Worm (Caenorhabditis elegans) whole organism, L4/young adult: ENCODE measurements around the gene trpa-1.

Source experiments
- W03F9.2 ChIP-seq: fragments of 150-350 bp; optimal IDR thresholded peaks from 2 replicates; lab custom pipeline; 2014; ENCODE audit warnings: missing biosample characterization, missing genetic modification characterization
- dao-5 ChIP-seq: sonication (generic microtip); optimal IDR thresholded peaks from 2 replicates; lab custom pipeline; 2016; ENCODE audit warnings: missing genotype, missing genetic modification characterization, moderate library complexity, missing compliant biosample characterization
- him-1 ChIP-seq: sonication (generic microtip); optimal IDR thresholded peaks from 2 replicates; lab custom pipeline; 2016; ENCODE audit warnings: missing genotype, missing genetic modification reagents, missing genetic modification characterization, missing compliant biosample characterization

The trpa-1 gene

DNA sequence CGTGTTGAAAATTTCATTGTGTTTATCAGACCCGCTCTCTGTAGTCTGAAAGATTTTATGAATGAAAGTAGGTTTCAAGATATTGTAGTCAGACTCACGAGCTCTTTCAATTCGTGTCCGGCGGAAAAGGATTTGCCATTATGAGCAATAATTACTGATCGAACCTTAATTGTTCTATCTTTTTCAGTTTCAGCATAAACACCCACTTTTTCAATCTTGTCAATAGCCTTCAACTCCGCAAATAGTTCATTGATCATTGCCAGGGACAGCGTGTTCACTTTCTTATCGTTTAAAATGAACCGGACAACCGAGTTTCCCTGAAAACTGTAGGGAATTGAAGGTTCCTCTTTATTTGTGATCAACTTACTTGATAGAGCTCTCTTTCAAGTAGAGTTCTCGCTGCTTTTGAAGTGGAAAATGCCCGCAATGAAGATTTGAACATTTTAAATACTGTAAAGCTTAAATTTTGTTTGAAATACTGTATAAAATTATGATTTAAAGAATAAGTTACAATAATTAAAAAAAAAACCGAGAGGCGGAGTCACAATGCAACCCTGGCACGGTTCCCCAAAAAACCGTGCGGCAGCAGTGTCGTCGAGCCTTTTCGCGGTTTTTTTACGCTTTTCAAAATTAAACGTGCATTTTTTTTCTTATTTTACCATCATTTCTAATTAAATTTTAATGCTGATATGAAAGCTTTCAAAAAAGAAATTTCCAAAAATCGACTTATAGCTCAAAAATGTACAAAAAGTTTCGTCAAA lies 8.2 kb upstream of the trpa-1 start, which contains the start of gene ech-2:
ech-2 (minus strand) TSS at position 452 of the 761 bp plus-strand sequence.
- TF ChIP-seq dao-5 (tag; lab: Kevin White, UChicago) (no peak), him-1 (no peak), W03F9.2 (peak; percentile 26)

DNA sequence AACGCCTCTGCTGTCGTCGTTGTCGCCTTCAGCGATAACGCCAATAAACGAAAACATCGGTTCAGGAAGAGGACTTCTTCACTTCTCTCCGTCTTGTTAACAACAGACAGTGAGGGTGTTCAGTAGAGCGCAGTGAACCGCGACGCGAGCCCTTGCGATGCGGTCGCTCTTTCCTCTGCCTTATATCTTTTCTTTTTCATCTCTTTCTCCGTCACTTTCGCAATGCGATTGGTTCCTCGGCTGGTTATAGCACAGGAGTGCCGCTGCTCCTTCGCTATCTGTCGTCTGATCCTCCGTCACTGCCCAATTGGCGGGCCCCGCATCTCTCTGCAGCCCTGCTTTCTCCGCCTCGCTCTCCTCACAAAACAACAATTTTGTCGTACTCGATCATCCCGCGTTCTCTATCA lies 7.2 kb upstream of the trpa-1 start:
- TF ChIP-seq W03F9.2 = no peak
- peak; percentile 72 for TF ChIP-seq him-1
- TF ChIP-seq dao-5 (tag; lab: Kevin White, UChicago) = no peak

DNA sequence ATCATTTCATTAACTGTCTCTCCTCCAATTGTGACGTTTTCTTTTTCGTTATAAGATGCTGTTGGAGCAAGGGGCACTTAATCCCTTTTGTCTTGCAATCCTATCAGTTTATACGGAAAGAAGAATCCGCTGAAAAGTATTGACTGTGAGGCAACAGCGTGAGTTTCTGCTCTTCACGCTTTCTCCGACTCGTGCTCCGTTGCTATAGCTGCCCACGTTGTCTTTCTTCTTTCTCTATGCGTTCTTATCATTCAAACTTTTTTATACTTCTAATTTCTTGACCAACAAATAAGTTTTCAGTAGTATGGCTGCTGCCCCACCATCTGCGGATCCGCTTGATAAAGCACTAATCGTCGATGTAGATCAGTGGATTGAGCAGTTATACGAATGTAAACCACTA lies 6.2 kb upstream of the trpa-1 start, which contains the start of gene let-92:
let-92 (plus strand) TSS at position 301 of the 400 bp plus-strand sequence.
- TF ChIP-seq him-1 (no peak), W03F9.2 (no peak), dao-5 (tag; lab: Kevin White, UChicago) (no peak)

DNA sequence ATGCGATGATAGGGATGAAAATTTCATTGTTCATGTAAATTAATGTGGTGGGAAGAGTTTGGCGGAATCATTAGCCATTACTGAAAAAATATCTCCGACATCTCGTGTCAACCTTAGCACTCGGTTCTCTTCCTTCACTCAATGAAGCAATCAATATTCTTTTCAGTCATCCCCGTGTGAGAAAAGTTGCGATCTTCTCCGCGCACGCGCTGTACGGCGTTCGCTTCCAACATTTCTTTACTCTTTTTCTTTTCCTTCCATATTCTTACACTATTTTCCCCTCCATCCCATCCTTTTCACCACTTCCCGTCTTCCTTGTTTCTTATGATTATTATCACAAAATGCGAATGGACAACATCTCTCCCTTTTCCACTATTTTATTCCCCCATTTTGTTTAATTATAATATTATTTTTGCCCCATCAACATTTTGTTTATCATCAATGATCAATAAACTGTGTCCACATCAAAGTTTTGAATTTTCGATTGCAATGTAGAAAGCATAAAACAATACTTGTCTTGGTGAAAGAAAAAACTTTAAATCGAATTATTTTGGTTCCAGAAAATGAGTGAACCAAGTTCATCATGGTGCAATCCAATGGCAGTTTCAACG lies 4.2 kb upstream of the trpa-1 start, which contains the start of gene mob-1:
mob-1 (plus strand) TSS at position 561 of the 611 bp plus-strand sequence.
- TF ChIP-seq him-1 (no peak), W03F9.2 (no peak), dao-5 (tag; lab: Kevin White, UChicago) (no peak)

DNA sequence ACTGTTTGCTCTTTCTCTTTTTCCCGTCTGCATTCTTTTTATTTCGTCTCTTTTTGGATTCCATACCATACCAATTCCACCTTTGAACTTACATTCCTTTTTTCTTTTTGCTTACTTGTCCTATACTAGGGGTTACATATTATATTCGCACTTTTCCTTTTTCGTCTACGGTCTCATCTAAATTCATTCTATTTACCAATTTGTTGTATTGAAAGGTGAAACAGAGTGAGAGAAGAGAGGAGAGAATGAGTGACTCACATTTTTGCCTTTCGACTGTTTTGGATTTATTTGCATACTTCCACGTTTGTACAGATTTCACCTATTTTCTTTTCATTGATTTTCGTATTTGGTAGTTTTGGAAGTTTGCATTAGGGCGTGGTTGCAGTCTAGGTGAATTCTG lies 898 bp upstream of the trpa-1 start:
- no peak for TF ChIP-seq him-1
- no peak for TF ChIP-seq dao-5 (tag; lab: Kevin White, UChicago)
- TF ChIP-seq W03F9.2 = no peak

DNA sequence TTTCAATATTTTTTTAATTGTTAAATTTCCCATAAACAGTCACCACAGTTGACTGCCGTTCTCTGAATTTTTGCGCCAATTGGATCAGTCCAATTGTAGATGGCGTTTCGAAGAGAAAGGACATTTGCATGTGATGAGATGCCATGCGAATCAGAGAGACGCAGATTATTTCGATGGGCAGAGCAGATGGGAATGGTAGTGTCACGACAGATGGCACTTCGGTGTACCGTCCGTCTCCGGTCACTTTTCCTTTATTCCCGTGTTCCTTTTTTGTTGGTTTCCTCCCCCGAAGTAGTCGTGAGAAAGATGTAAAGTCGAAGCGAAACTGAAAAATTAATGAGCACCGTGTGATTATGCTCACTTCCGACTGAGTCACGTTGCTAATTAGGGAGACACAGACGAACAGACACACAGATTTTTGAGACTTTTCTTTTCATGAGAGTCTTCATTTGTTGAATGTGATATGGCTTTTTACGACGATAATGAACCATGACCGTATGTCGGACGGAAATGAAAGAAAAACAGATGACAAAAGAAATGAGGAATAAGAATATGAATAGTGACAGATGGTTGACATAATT lies 3.4 kb downstream of the trpa-1 start:
- TF ChIP-seq him-1 = no peak
- no peak for TF ChIP-seq dao-5 (tag; lab: Kevin White, UChicago)
- no peak for TF ChIP-seq W03F9.2

DNA sequence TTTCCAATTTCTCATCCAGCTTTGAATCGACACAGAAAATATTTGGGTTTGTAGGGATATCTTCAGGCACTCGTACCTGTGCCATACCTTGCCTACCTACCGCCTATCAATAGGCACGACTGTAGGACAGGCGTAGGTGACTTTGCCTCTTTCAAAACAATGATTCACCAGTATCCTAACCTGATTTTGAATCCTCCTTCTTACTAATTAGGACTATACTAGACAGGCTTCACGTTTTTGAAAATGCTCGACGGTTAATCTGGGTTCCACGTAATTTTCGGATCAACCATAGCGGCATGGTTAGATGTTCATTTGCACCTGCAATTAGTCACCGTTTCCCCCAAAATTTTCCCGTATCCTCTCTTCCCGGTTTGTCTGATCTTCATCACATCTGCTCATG lies 4.1 kb downstream of the trpa-1 start:
- TF ChIP-seq dao-5 (tag; lab: Kevin White, UChicago) = no peak

DNA sequence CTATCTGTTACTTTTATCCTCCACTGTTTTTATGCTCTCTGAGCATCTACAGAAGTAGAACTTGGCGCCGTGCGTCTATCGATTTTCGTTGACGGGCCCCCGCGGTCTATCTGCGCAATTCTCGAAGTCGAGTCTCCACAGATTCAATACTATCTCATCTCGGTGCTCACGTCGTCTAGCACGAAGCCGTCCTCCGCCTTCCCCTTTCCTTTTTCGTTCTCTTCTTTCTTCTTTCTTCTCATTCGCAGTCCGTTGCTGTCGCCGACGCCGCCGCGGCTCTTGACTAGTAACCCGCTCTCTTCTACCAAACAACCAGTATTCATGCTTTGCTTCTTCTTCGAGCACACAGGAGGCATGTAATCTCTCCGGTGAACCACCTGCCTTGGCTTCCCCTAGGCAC lies 6.8 kb downstream of the trpa-1 start:
- TF ChIP-seq dao-5 (tag; lab: Kevin White, UChicago) (no peak), him-1 (peak; percentile 36)

DNA sequence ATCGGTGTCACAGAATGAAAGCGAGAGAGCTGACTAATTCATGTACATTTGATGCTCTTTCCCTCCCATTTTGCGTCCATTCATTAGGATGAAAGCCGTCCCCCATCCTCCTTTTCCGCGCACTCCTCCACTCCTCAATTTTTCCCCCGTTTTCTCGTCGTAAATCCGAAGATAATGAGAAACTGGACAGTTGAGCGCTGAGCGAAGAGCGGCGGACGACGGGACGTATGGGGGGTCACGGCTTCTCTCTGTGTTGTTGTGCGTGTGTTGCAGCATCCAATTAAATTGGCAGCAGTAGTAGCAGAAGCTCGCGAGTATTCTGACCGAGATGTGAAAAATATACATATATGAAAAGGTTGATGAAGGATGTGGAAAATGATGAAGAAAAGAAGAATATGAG lies 7.6 kb downstream of the trpa-1 start:
- no peak for TF ChIP-seq him-1
- TF ChIP-seq W03F9.2 = no peak
- no peak for TF ChIP-seq dao-5 (tag; lab: Kevin White, UChicago)

DNA sequence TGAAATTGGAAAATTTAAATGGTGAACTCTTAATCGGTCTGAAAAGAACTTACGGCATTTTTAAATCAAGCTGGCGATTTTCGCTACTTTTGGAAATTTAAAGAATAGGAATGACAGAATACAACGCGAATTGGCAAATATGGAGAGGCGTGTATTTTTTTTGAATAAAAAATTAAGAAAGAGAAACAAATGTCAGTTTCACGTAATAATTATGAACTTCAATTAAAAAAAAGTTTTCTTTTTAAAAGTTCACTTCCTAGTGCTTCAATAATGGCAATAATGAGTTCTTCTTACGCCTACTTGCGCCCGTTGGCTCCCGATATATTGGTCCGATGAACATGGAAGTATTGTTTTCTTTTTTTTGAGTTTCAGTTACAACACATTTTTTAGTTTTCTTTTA lies 13.3 kb downstream of the trpa-1 start, which contains the start of gene pph-2:
pph-2 (minus strand) TSS at position 101 of the 400 bp plus-strand sequence.
- TF ChIP-seq dao-5 (tag; lab: Kevin White, UChicago) (no peak), W03F9.2 (no peak), him-1 (no peak)

DNA sequence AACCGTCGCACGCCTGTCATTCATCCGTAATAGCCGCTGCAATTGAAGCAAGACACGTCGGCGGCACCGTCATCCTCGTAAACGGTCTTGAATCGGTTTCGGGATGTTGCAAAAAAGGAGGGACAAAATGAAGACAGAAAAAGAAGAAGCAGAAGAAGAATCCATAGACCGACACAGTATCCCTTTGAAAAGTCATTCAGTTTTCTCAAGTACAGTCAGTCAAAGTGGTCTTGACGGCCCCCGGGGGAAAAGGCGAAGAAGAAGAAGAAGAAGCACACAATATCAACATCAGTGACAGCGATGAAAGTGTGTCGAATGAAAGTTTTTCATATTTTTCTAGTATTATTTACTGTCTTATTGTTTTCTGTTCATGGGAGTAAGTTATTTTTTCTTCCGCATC lies 13.9 kb downstream of the trpa-1 start, which contains the start of gene cutl-27:
cutl-27 (plus strand) TSS at position 301 of the 400 bp plus-strand sequence.
- no peak for TF ChIP-seq him-1
- no peak for TF ChIP-seq W03F9.2
- TF ChIP-seq dao-5 (tag; lab: Kevin White, UChicago) = no peak

DNA sequence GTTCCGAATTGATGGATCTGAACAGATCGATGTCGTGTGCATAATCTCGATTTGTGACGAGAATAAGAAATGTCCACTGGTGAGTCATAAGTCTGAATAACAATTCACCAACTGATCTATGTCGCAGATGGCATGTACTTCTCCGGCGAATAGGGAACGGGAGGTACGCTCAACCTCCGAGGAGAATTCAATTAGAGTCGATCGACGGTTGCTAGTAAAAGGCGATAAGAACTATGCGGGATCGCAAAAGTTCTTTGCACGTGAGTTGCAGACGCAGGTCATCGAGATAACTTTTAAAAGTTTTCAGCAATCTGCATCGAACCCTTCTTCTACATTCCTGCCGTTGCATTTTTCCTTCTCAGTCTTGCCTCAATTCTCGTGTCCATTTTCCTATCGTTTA lies 18.2 kb downstream of the trpa-1 start:
- no peak for TF ChIP-seq him-1
- no peak for TF ChIP-seq dao-5 (tag; lab: Kevin White, UChicago)
- TF ChIP-seq W03F9.2 = no peak

DNA sequence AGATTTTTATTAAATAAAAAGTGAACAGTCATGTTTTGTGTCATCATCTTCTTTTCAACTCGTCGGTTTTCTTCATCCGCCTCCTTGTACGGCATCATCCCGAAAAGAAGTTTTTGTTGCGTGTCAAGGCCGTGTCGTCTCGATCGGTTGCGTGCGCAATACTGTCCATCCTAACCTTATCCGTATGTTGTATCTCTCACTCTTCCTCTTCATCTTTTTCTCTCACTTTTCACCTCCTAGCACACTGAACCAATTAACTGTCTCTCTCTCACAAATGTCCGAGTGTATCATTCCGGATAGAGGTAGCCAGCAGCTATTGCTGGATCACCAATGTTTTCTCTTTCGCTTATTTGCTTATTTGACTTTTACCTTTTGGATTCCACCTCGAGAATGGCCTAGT lies 19.2 kb downstream of the trpa-1 start:
- TF ChIP-seq dao-5 (tag; lab: Kevin White, UChicago) (no peak), W03F9.2 (no peak), him-1 (no peak)

DNA sequence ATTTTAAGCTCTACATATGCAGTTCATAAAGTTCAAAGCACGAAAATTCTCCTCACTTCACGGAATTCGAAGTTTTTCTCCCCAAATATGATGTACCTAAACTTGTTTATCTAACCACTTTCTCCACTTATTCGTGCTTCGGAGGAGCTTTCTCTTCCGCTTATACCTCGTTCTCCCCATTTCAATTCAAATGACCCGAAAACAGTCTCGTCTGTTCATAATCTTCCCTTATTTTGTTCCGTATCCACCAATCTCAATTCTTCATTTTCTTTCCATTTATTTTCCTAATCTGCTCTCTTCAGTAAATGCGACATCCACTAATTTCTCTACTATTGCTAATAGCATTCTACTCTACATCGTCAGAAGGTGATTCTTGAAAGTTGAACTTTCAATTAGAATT lies 21.0 kb downstream of the trpa-1 start, which contains the start of gene let-653:
let-653 (plus strand) TSS at position 301 of the 400 bp plus-strand sequence.
- TF ChIP-seq W03F9.2 = no peak
- TF ChIP-seq him-1 = no peak
- TF ChIP-seq dao-5 (tag; lab: Kevin White, UChicago) = no peak

DNA sequence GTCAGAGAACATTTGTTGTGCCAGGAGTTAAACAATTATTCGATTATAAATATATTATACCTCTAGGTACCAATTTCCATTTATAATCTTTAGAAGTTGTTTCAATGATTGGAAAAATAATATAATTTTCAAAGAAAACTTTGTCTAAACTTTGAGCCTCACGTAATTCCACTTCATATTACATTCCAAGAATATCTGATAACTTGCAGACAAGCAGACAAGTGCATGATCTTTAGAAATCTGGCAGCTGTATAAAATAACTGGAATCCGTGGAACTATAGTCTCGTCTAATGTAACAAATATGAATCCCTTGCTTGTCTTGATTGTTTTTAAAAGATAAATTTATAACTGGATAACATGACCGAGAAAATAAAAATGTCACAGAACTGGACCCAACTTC lies 28.2 kb downstream of the trpa-1 start:
- TF ChIP-seq W03F9.2 = no peak
- TF ChIP-seq him-1 = no peak
- TF ChIP-seq dao-5 (tag; lab: Kevin White, UChicago) = no peak
